Worm (Caenorhabditis elegans): ENCODE measurements around the gene ztf-27.

- TF ChIP-seq snpc-4 (tag; optimal IDR thresholded peaks at IDR 0.05) (no peak), nhr-237 (tag; optimal IDR thresholded peaks at IDR 0.05) (no peak), sem-2 (GFP tag; optimal IDR thresholded peaks at IDR 0.05) (no peak), drap-1 (GFP tag; optimal IDR thresholded peaks at IDR 0.05) (no peak), elt-1 (tag; optimal IDR thresholded peaks at IDR 0.05; ENCODE audit: borderline replicate concordance, insufficient read depth) (no peak), ztf-11 (tag; optimal IDR thresholded peaks at IDR 0.05) (no peak), ceh-39 (tag; optimal IDR thresholded peaks at IDR 0.05) (no peak), nhr-76 (tag; optimal IDR thresholded peaks at IDR 0.05) (no peak), nhr-28 (tag; optimal IDR thresholded peaks at IDR 0.05) (peak; percentile 7), ces-1 (GFP tag; optimal IDR thresholded peaks at IDR 0.05) (no peak)
Observed at ce11 chrII:10395303-10395757, 10.2 kb downstream of the ztf-27 start, which contains the start of gene T09F3.4.

Measured in whole organism, mixed stage, embryonic.